Fruit fly (Drosophila melanogaster) whole organism, embryonic: ENCODE data around the gene yps.
A peak's percentile ranks its signal among the peaks of the same experiment; 100 is the strongest.

ENCODE experiments used
- Asciz ChIP-seq: fragments of 200-800 bp; sonication (Bioruptor generic); optimal IDR thresholded peaks from 2 replicates; lab custom pipeline; 2017; ENCODE audit warnings: missing biosample characterization, mild to moderate bottlenecking, missing genetic modification characterization, missing genetic modification reagents
- Atf6 ChIP-seq: fragments of 200-800 bp; sonication (Bioruptor generic); IDR thresholded peaks from 2 replicates; pipeline ENCODE4 v1.3.6; 2022; ENCODE audit warnings: missing biosample characterization, missing genetic modification characterization
- CG10209 ChIP-seq: fragments of 200-800 bp; sonication (Bioruptor generic); optimal IDR thresholded peaks from 3 replicates; lab custom pipeline; 2017; ENCODE audit warnings: missing biosample characterization, mild to moderate bottlenecking, missing genetic modification characterization, missing genetic modification reagents
- CG10267 ChIP-seq: fragments of 200-800 bp; sonication (Bioruptor generic); optimal IDR thresholded peaks from 2 replicates; lab custom pipeline; 2018; ENCODE audit warnings: missing biosample characterization, mild to moderate bottlenecking, missing genetic modification characterization, moderate library complexity
- CG10979 ChIP-seq: fragments of 200-800 bp; sonication (Bioruptor generic); optimal IDR thresholded peaks from 2 replicates; lab custom pipeline; 2018; ENCODE audit warnings: missing biosample characterization, mild to moderate bottlenecking, missing genetic modification characterization, moderate library complexity
- CG11093 ChIP-seq: fragments of 200-800 bp; sonication (Bioruptor generic); IDR thresholded peaks from 3 replicates; pipeline ENCODE4 v1.3.6; 2022; ENCODE audit warnings: missing biosample characterization, missing genetic modification characterization
- CG12391 ChIP-seq: fragments of 200-800 bp; sonication (Bioruptor generic); optimal IDR thresholded peaks from 3 replicates; lab custom pipeline; 2018; ENCODE audit warnings: missing biosample characterization, mild to moderate bottlenecking, missing genetic modification characterization, moderate library complexity
- CG13296 ChIP-seq: fragments of 200-800 bp; sonication (Bioruptor generic); optimal IDR thresholded peaks from 3 replicates; lab custom pipeline; 2018; ENCODE audit warnings: missing biosample characterization, mild to moderate bottlenecking, missing genetic modification characterization
- CG14050 ChIP-seq: fragments of 200-800 bp; sonication (Bioruptor generic); IDR thresholded peaks from 3 replicates; pipeline ENCODE4 v1.3.6; 2022; ENCODE audit warnings: missing biosample characterization, missing genetic modification characterization
- CG15269 ChIP-seq: fragments of 200-800 bp; sonication (Bioruptor generic); optimal IDR thresholded peaks from 2 replicates; lab custom pipeline; 2018; ENCODE audit warnings: missing biosample characterization, mild to moderate bottlenecking, missing genetic modification characterization, moderate library complexity
- CG15696 ChIP-seq: fragments of 200-800 bp; sonication (Bioruptor generic); optimal IDR thresholded peaks from 2 replicates; lab custom pipeline; 2019; ENCODE audit warnings: missing biosample characterization, mild to moderate bottlenecking, missing genetic modification characterization, moderate library complexity
- CG17359 ChIP-seq: fragments of 200-800 bp; sonication (Bioruptor generic); optimal IDR thresholded peaks from 3 replicates; lab custom pipeline; 2018; ENCODE audit warnings: missing biosample characterization, mild to moderate bottlenecking, missing genetic modification characterization, moderate library complexity
- CG17361 ChIP-seq: fragments of 200-800 bp; sonication (Bioruptor generic); IDR thresholded peaks from 3 replicates; pipeline ENCODE4 v1.3.6; 2022; ENCODE audit warnings: missing biosample characterization, missing genetic modification characterization
- CG17829 ChIP-seq: fragments of 200-800 bp; optimal IDR thresholded peaks from 2 replicates; lab custom pipeline; 2019; ENCODE audit warnings: missing biosample characterization, mild to moderate bottlenecking, missing genetic modification characterization, moderate library complexity
- CG18262 ChIP-seq: fragments of 200-800 bp; optimal IDR thresholded peaks from 3 replicates; lab custom pipeline; 2019; ENCODE audit warnings: missing biosample characterization, mild to moderate bottlenecking, missing genetic modification characterization, moderate library complexity
- CG30020 ChIP-seq: fragments of 200-800 bp; optimal IDR thresholded peaks from 2 replicates; lab custom pipeline; 2019; ENCODE audit warnings: missing biosample characterization, mild to moderate bottlenecking, missing genetic modification characterization, moderate library complexity
- CG31441 ChIP-seq: fragments of 200-800 bp; sonication (Bioruptor generic); IDR thresholded peaks from 2 replicates; pipeline ENCODE4 v1.3.6; 2022; ENCODE audit warnings: missing biosample characterization, missing genetic modification characterization
- CG32767 ChIP-seq: fragments of 200-800 bp; sonication (Bioruptor generic); IDR thresholded peaks from 2 replicates; pipeline ENCODE4 v1.3.6; 2022; ENCODE audit warnings: missing biosample characterization, missing genetic modification characterization
- CG4424 ChIP-seq: fragments of 200-800 bp; sonication (Bioruptor generic); optimal IDR thresholded peaks from 3 replicates; lab custom pipeline; 2016; ENCODE audit warnings: missing biosample characterization, missing genetic modification characterization
- CG4820 ChIP-seq: fragments of 200-800 bp; sonication (Bioruptor generic); optimal IDR thresholded peaks from 3 replicates; lab custom pipeline; 2016; ENCODE audit warnings: missing biosample characterization, missing genetic modification characterization
- CG6683 ChIP-seq: fragments of 200-800 bp; sonication (Bioruptor generic); optimal IDR thresholded peaks from 2 replicates; lab custom pipeline; 2017; ENCODE audit warnings: missing biosample characterization, mild to moderate bottlenecking, missing genetic modification characterization, missing genetic modification reagents
- CG7839 ChIP-seq: fragments of 200-800 bp; sonication (Bioruptor generic); optimal IDR thresholded peaks from 3 replicates; lab custom pipeline; 2018; ENCODE audit warnings: missing biosample characterization, mild to moderate bottlenecking, missing genetic modification characterization, moderate library complexity
- CG8924 ChIP-seq: fragments of 200-800 bp; optimal IDR thresholded peaks from 3 replicates; lab custom pipeline; 2019; ENCODE audit warnings: missing biosample characterization, mild to moderate bottlenecking, missing genetic modification characterization, moderate library complexity
- Drgx ChIP-seq: fragments of 200-800 bp; sonication (Bioruptor generic); IDR thresholded peaks from 2 replicates; pipeline ENCODE4 v1.3.6; 2022; ENCODE audit warnings: missing biosample characterization, missing genetic modification characterization
- E2f2 ChIP-seq: fragments of 200-800 bp; sonication (Bioruptor generic); IDR thresholded peaks from 2 replicates; pipeline ENCODE4 v1.3.6; 2022; ENCODE audit warnings: missing biosample characterization, missing genetic modification characterization
- Eip74EF ChIP-seq, 2 experiments: fragments of 200-800 bp in 1 of 2; fragments of >200 bp in 1 of 2; sonication (Bioruptor generic) in 1 of 2; optimal IDR thresholded peaks; 2 replicates each; lab custom pipeline; 2017 to 2019; ENCODE audit warnings: missing biosample characterization in 2 of 2, missing genetic modification characterization in 2 of 2, mild to moderate bottlenecking in 1 of 2, moderate library complexity in 1 of 2
- Hr3 ChIP-seq: fragments of 200-800 bp; sonication (Bioruptor generic); optimal IDR thresholded peaks from 3 replicates; lab custom pipeline; 2016; ENCODE audit warnings: missing biosample characterization, missing genetic modification characterization
- Med ChIP-seq: fragments of 200-800 bp; sonication (Bioruptor generic); peaks from one replicate; lab custom pipeline; 2016; ENCODE audit warnings: missing biosample characterization, missing genetic modification characterization, mild to moderate bottlenecking, inconsistent platforms, moderate library complexity
- Mrtf ChIP-seq: fragments of 200-800 bp; sonication (Bioruptor generic); IDR thresholded peaks from 3 replicates; pipeline ENCODE4 v1.3.6; 2022; ENCODE audit warnings: missing biosample characterization, missing genetic modification characterization
- Rfx ChIP-seq: fragments of 200-800 bp; sonication (Bioruptor generic); IDR thresholded peaks from 2 replicates; pipeline ENCODE4 v1.3.6; 2022; ENCODE audit warnings: missing biosample characterization, missing genetic modification characterization
- Sox102F ChIP-seq: fragments of 200-800 bp; sonication (Bioruptor generic); optimal IDR thresholded peaks from 2 replicates; lab custom pipeline; 2018; ENCODE audit warnings: missing biosample characterization, mild to moderate bottlenecking, missing genetic modification characterization, moderate library complexity
- dm ChIP-seq: fragments of 200-800 bp; sonication (Bioruptor generic); optimal IDR thresholded peaks from 3 replicates; lab custom pipeline; 2016; ENCODE audit warnings: missing biosample characterization, missing genetic modification characterization
- dmrt11E ChIP-seq: fragments of 200-800 bp; sonication (Bioruptor generic); optimal IDR thresholded peaks from 3 replicates; lab custom pipeline; 2018; ENCODE audit warnings: missing biosample characterization, mild to moderate bottlenecking, missing genetic modification characterization, moderate library complexity
- dmrt99B ChIP-seq: fragments of 200-800 bp; sonication (Bioruptor generic); optimal IDR thresholded peaks from 2 replicates; lab custom pipeline; 2018; ENCODE audit warnings: missing biosample characterization, mild to moderate bottlenecking, missing genetic modification characterization, moderate library complexity
- ewg ChIP-seq: fragments of 200-800 bp; sonication (Bioruptor generic); optimal IDR thresholded peaks from 3 replicates; lab custom pipeline; 2017; ENCODE audit warnings: mild to moderate bottlenecking, missing biosample characterization, missing genetic modification reagents, missing genetic modification characterization
- fd96Cb ChIP-seq: fragments of 200-800 bp; sonication (Bioruptor generic); optimal IDR thresholded peaks from 2 replicates; lab custom pipeline; 2018; ENCODE audit warnings: missing biosample characterization, mild to moderate bottlenecking, missing genetic modification characterization, moderate library complexity
- lab ChIP-seq: fragments of 200-800 bp; sonication (Bioruptor generic); optimal IDR thresholded peaks from 3 replicates; lab custom pipeline; 2017; ENCODE audit warnings: missing biosample characterization, missing genetic modification characterization, mild to moderate bottlenecking, moderate library complexity, missing genetic modification reagents
- lola ChIP-seq, 3 experiments: fragments of >200 bp in 2 of 3; fragments of 200-800 bp in 1 of 3; sonication (Bioruptor generic) in 1 of 3; optimal IDR thresholded peaks; 2 replicates each; lab custom pipeline; 2017 to 2019; ENCODE audit warnings: missing biosample characterization in 3 of 3, missing genetic modification characterization in 3 of 3, mild to moderate bottlenecking in 1 of 3, moderate library complexity in 1 of 3
- nmo ChIP-seq: fragments of 200-800 bp; sonication (Bioruptor generic); optimal IDR thresholded peaks from 2 replicates; lab custom pipeline; 2018; ENCODE audit warnings: missing biosample characterization, mild to moderate bottlenecking, missing genetic modification characterization, moderate library complexity
- pb ChIP-seq: fragments of 200-800 bp; sonication (Bioruptor generic); optimal IDR thresholded peaks from 3 replicates; lab custom pipeline; 2016; ENCODE audit warnings: missing biosample characterization, missing genetic modification characterization
- row ChIP-seq: fragments of 200-800 bp; sonication (Bioruptor generic); IDR thresholded peaks from 3 replicates; pipeline ENCODE4 v1.3.6; 2022; ENCODE audit warnings: missing biosample characterization, missing genetic modification characterization
- sens ChIP-seq: fragments of 200-800 bp; sonication (Bioruptor generic); peaks from one replicate; lab custom pipeline; 2016; ENCODE audit warnings: missing biosample characterization, missing genetic modification characterization
- seq ChIP-seq: fragments of 200-800 bp; sonication (Bioruptor generic); IDR thresholded peaks from 2 replicates; pipeline ENCODE4 v1.3.6; 2022; ENCODE audit warnings: missing biosample characterization, missing genetic modification characterization
- trem ChIP-seq: fragments of 200-800 bp; optimal IDR thresholded peaks from 3 replicates; lab custom pipeline; 2019; ENCODE audit warnings: missing biosample characterization, mild to moderate bottlenecking, missing genetic modification characterization, moderate library complexity
- ttk ChIP-seq: fragments of 200-800 bp; sonication (Bioruptor generic); IDR thresholded peaks from 2 replicates; pipeline ENCODE4 v2.1.2; 2022; ENCODE audit warnings: missing biosample characterization, missing genetic modification characterization
- zen ChIP-seq: fragments of 200-800 bp; sonication (Bioruptor generic); optimal IDR thresholded peaks from 3 replicates; lab custom pipeline; 2018; ENCODE audit warnings: missing biosample characterization, mild to moderate bottlenecking, missing genetic modification characterization, moderate library complexity
- zf30C ChIP-seq: fragments of 200-800 bp; sonication (Bioruptor generic); optimal IDR thresholded peaks from 3 replicates; lab custom pipeline; 2018; ENCODE audit warnings: missing biosample characterization, mild to moderate bottlenecking, missing genetic modification characterization

yps gene

DNA sequence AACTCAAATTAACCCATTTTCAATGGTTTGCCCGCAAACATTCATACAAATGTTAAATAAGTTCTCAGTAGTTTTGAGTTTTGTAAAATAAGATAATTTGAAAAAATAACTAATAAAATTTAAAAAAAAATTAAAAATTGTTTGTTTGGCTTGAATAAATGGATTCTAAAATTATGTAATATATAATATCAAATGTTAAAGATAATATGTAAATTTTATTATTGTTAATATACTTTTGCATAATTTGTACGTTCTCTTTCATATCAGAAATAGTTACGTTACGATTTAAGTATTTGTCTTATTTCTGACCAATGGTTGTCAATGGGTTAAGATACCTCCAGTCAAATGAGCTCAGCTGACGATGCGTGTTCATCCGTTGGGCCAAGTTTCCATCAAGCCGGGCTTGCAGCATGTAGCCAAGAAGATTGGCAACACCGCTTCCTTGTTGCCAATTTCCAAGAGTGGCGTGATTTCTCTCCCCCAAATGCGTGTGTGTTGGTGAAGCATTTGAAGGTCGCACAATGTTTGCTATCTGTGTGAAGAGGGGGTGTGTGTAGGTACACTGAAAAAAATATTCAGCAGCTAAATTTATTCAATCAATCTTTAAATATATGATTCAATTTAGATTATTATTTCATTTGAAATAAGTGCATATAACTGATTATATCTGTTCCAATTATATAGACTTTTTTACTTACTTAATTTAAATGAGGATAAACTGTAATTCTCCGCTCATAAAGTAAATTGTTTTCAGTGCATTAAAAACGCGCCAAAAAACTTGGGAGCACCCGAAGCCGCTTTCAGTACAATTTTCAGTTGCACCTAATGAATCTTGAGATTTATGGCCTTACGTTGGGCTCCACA lies 27.9 kb downstream of the yps start (continued):
- TF ChIP-seq Sox102F (GFP tag; lab: Kevin White, UChicago): peak; percentile 52
- TF ChIP-seq trem (tag; lab: Kevin White, UChicago): peak; percentile 24
- peak; percentile 12 for TF ChIP-seq CG10267 (tag; lab: Kevin White, UChicago)
- no peak for TF ChIP-seq dm (GFP tag; lab: Kevin White, UChicago)
- TF ChIP-seq CG14050 (GFP tag; lab: Robert Waterston, UW): no peak
- no peak for TF ChIP-seq Mrtf
- TF ChIP-seq Atf6 (GFP tag; lab: Robert Waterston, UW): peak; percentile 26; the same call in 1 of the 2 replicates
- peak; percentile 23 for TF ChIP-seq CG17829
- TF ChIP-seq CG30020: no peak
- TF ChIP-seq Asciz (GFP tag; lab: Kevin White, UChicago): peak; percentile 22
- TF ChIP-seq lola (GFP tag; optimal IDR thresholded peaks at IDR 0.05; lab: Kevin White, UChicago): peak in 1 of 3 experiments; percentile 25
- TF ChIP-seq CG11093 (GFP tag; lab: Robert Waterston, UW): 0 out of 3 replicates have a peak, but pooled peaks have one; percentile 23
- TF ChIP-seq CG8924 (tag; lab: Kevin White, UChicago): peak; percentile 6
- TF ChIP-seq CG32767 (GFP tag; lab: Robert Waterston, UW): 0 out of 2 replicates have a peak, but pooled peaks have one; percentile 16
- TF ChIP-seq CG18262 (tag; lab: Kevin White, UChicago): peak; percentile 43
- TF ChIP-seq dmrt11E (tag; lab: Kevin White, UChicago): peak; percentile 59
- TF ChIP-seq CG10209 (GFP tag; lab: Kevin White, UChicago): peak; percentile 22
- TF ChIP-seq CG4424: peak; percentile 18
- TF ChIP-seq CG17361 (GFP tag; lab: Robert Waterston, UW): peak; percentile 68; the same call in 2 of the 3 replicates
- no peak for TF ChIP-seq seq (GFP tag; lab: Robert Waterston, UW)
- peak; percentile 31 for TF ChIP-seq lab (GFP tag; lab: Kevin White, UChicago)
- TF ChIP-seq CG31441 (GFP tag; lab: Robert Waterston, UW): peak; percentile 47; the same call in 1 of the 2 replicates
- no peak for TF ChIP-seq CG6683 (GFP tag; lab: Kevin White, UChicago)
- TF ChIP-seq Eip74EF (GFP tag; optimal IDR thresholded peaks at IDR 0.05; lab: Kevin White, UChicago): peak in 1 of 2 experiments; percentile 1
- TF ChIP-seq ttk (GFP tag; lab: Robert Waterston, UW): 0 out of 2 replicates have a peak, but pooled peaks have one; percentile 44
- TF ChIP-seq Hr3 (GFP tag; lab: Kevin White, UChicago): peak; percentile 15
- peak; percentile 63; the same call in 1 of the 2 replicates for TF ChIP-seq Drgx
- TF ChIP-seq dmrt99B (tag; lab: Kevin White, UChicago): peak; percentile 28
- TF ChIP-seq CG15269: peak; percentile 14
- TF ChIP-seq CG17359 (tag; lab: Kevin White, UChicago): peak; percentile 27
- TF ChIP-seq fd96Cb: peak; percentile 18
- TF ChIP-seq pb (GFP tag; lab: Kevin White, UChicago): no peak
- peak; percentile 34 for TF ChIP-seq CG12391 (tag; lab: Kevin White, UChicago)
- 0 out of 2 replicates have a peak, but pooled peaks have one; percentile 13 for TF ChIP-seq Rfx
- TF ChIP-seq CG7839 (tag; lab: Kevin White, UChicago): peak; percentile 24
- no peak for TF ChIP-seq CG4820
- TF ChIP-seq nmo (GFP tag; lab: Kevin White, UChicago): peak; percentile 29
- no peak for TF ChIP-seq ewg (GFP tag; lab: Kevin White, UChicago)
- TF ChIP-seq Med (GFP tag; lab: Kevin White, UChicago): peak; percentile 72
- peak; percentile 24 for TF ChIP-seq zf30C (GFP tag; lab: Kevin White, UChicago)
- TF ChIP-seq row (GFP tag; lab: Robert Waterston, UW): peak; percentile 50; the same call in 2 of the 3 replicates
- peak; percentile 74 for TF ChIP-seq sens (GFP tag; lab: Kevin White, UChicago)
- TF ChIP-seq zen (tag; lab: Kevin White, UChicago): peak; percentile 45
- peak; percentile 45 for TF ChIP-seq CG10979 (tag; lab: Kevin White, UChicago)
- peak; percentile 16 for TF ChIP-seq CG15696 (tag; lab: Kevin White, UChicago)
- peak; percentile 30; the same call in 1 of the 2 replicates for TF ChIP-seq E2f2 (GFP tag; lab: Robert Waterston, UW)
- no peak for TF ChIP-seq CG13296
